Fruit fly (Drosophila melanogaster) whole organism, embryonic: ENCODE data around the gene CG5157.

Experiments used
- Asciz ChIP-seq: fragments of 200-800 bp; sonication (Bioruptor generic); optimal IDR thresholded peaks from 2 replicates; lab custom pipeline; 2017; ENCODE audit warnings: missing biosample characterization, mild to moderate bottlenecking, missing genetic modification characterization, missing genetic modification reagents
- CG10147 ChIP-seq: fragments of 200-800 bp; sonication (Bioruptor generic); optimal IDR thresholded peaks from 2 replicates; lab custom pipeline; 2019; ENCODE audit warnings: missing biosample characterization, mild to moderate bottlenecking, missing genetic modification characterization, moderate library complexity
- CG12769 ChIP-seq: fragments of 200-800 bp; sonication (Bioruptor generic); optimal IDR thresholded peaks from 2 replicates; lab custom pipeline; 2019; ENCODE audit warnings: missing biosample characterization, mild to moderate bottlenecking, missing genetic modification characterization, moderate library complexity
- CG13287 ChIP-seq: fragments of 200-800 bp; sonication (Bioruptor generic); IDR thresholded peaks from 2 replicates; pipeline ENCODE4 v1.3.6; 2022; ENCODE audit warnings: missing biosample characterization, missing genetic modification characterization; ENCODE audit not compliant: partially characterized antibody
- CG14667 ChIP-seq: fragments of 200-800 bp; sonication (Bioruptor generic); IDR thresholded peaks from 2 replicates; pipeline ENCODE4 v1.3.6; 2022; ENCODE audit warnings: missing biosample characterization, missing genetic modification characterization
- CG1602 ChIP-seq: fragments of 200-800 bp; sonication (Bioruptor generic); optimal IDR thresholded peaks from 3 replicates; lab custom pipeline; 2016; ENCODE audit warnings: missing biosample characterization, missing genetic modification characterization
- CG1647 ChIP-seq: fragments of 200-800 bp; sonication (Bioruptor generic); optimal IDR thresholded peaks from 3 replicates; lab custom pipeline; 2016; ENCODE audit warnings: missing biosample characterization, missing genetic modification characterization
- CG17328 ChIP-seq: fragments of 200-800 bp; sonication (Bioruptor generic); IDR thresholded peaks from 2 replicates; pipeline ENCODE4 v1.3.6; 2022; ENCODE audit warnings: missing biosample characterization, missing genetic modification characterization
- CG18476 ChIP-seq: fragments of 200-800 bp; sonication (Bioruptor generic); optimal IDR thresholded peaks from 2 replicates; lab custom pipeline; 2016; ENCODE audit warnings: missing biosample characterization, mild to moderate bottlenecking, missing genetic modification characterization
- CG2199 ChIP-seq: fragments of 200-800 bp; sonication (Bioruptor generic); IDR thresholded peaks from 3 replicates; pipeline ENCODE4 v1.3.6; 2022; ENCODE audit warnings: missing biosample characterization, missing genetic modification characterization
- CG32532 ChIP-seq: fragments of 200-800 bp; sonication (Bioruptor generic); IDR thresholded peaks from 2 replicates; pipeline ENCODE4 v1.3.6; 2022; ENCODE audit warnings: missing biosample characterization, missing genetic modification characterization
- CG32772 ChIP-seq: fragments of 200-800 bp; sonication (Bioruptor generic); IDR thresholded peaks from 2 replicates; pipeline ENCODE4 v1.3.6; 2022; ENCODE audit warnings: missing biosample characterization, missing genetic modification characterization
- CG4820 ChIP-seq: fragments of 200-800 bp; sonication (Bioruptor generic); optimal IDR thresholded peaks from 3 replicates; lab custom pipeline; 2016; ENCODE audit warnings: missing biosample characterization, missing genetic modification characterization
- CG5245 ChIP-seq: fragments of 200-800 bp; sonication (Bioruptor generic); optimal IDR thresholded peaks from 3 replicates; lab custom pipeline; 2016; ENCODE audit warnings: missing biosample characterization, missing genetic modification characterization
- CG6654 ChIP-seq: fragments of 200-800 bp; sonication (Bioruptor generic); optimal IDR thresholded peaks from 2 replicates; lab custom pipeline; 2017; ENCODE audit warnings: missing biosample characterization, mild to moderate bottlenecking, missing genetic modification characterization
- CG6791 ChIP-seq: fragments of 200-800 bp; sonication (Bioruptor generic); IDR thresholded peaks from 3 replicates; pipeline ENCODE4 v1.3.6; 2022; ENCODE audit warnings: missing biosample characterization, missing genetic modification characterization; ENCODE audit not compliant: partially characterized antibody
- CG6854 ChIP-seq: fragments of 200-800 bp; sonication (Bioruptor generic); optimal IDR thresholded peaks from 3 replicates; lab custom pipeline; 2017; ENCODE audit warnings: missing biosample characterization, mild to moderate bottlenecking, missing genetic modification characterization
- CG7839 ChIP-seq: fragments of 200-800 bp; sonication (Bioruptor generic); optimal IDR thresholded peaks from 3 replicates; lab custom pipeline; 2018; ENCODE audit warnings: missing biosample characterization, mild to moderate bottlenecking, missing genetic modification characterization, moderate library complexity
- CG8089 ChIP-seq: fragments of 200-800 bp; sonication (Bioruptor generic); optimal IDR thresholded peaks from 3 replicates; lab custom pipeline; 2016; ENCODE audit warnings: missing biosample characterization, missing genetic modification characterization
- CG9876 ChIP-seq: fragments of 200-800 bp; sonication (Bioruptor generic); optimal IDR thresholded peaks from 2 replicates; lab custom pipeline; 2016; ENCODE audit warnings: missing biosample characterization, missing genetic modification characterization
- D19B ChIP-seq: fragments of 200-800 bp; sonication (Bioruptor generic); optimal IDR thresholded peaks from 2 replicates; lab custom pipeline; 2017; ENCODE audit warnings: missing biosample characterization, mild to moderate bottlenecking, missing genetic modification characterization
- Dfd ChIP-seq, 2 experiments: fragments of >200 bp; optimal IDR thresholded peaks; 2 replicates each; lab custom pipeline; 2017; ENCODE audit warnings: missing biosample characterization in 2 of 2, missing genetic modification characterization in 2 of 2
- Gsc ChIP-seq: fragments of 200-800 bp; sonication (Bioruptor generic); IDR thresholded peaks from 2 replicates; pipeline ENCODE4 v1.3.6; 2022; ENCODE audit warnings: missing biosample characterization, missing genetic modification characterization
- HHEX ChIP-seq: fragments of 200-800 bp; sonication (Bioruptor generic); optimal IDR thresholded peaks from 3 replicates; lab custom pipeline; 2017; ENCODE audit warnings: missing biosample characterization, mild to moderate bottlenecking, missing genetic modification characterization, missing genetic modification reagents
- HmgZ ChIP-seq: fragments of 200-800 bp; sonication (Bioruptor generic); optimal IDR thresholded peaks from 2 replicates; lab custom pipeline; 2018; ENCODE audit warnings: missing biosample characterization, mild to moderate bottlenecking, missing genetic modification characterization
- MTF-1 ChIP-seq: fragments of 200-800 bp; sonication (Bioruptor generic); optimal IDR thresholded peaks from 2 replicates; lab custom pipeline; 2018; ENCODE audit warnings: missing biosample characterization, mild to moderate bottlenecking, missing genetic modification characterization, borderline replicate concordance
- Optix ChIP-seq: fragments of 200-800 bp; sonication (Bioruptor generic); IDR thresholded peaks from 3 replicates; pipeline ENCODE4 v1.3.6; 2022; ENCODE audit warnings: missing biosample characterization, missing genetic modification characterization
- Six4 ChIP-seq: fragments of 200-800 bp; sonication (Bioruptor generic); optimal IDR thresholded peaks from 2 replicates; lab custom pipeline; 2016; ENCODE audit warnings: missing biosample characterization, missing genetic modification characterization
- Stat92E ChIP-seq, 3 experiments: fragments of >200 bp in 2 of 3; fragments of 200-800 bp in 1 of 3; sonication (Bioruptor generic) in 1 of 3; optimal IDR thresholded peaks; 2 replicates each; lab custom pipeline; 2017 to 2019; ENCODE audit warnings: missing biosample characterization in 3 of 3, missing genetic modification characterization in 3 of 3, mild to moderate bottlenecking in 1 of 3, moderate library complexity in 1 of 3
- abd-A ChIP-seq: fragments of 200-800 bp; sonication (Bioruptor generic); optimal IDR thresholded peaks from 3 replicates; lab custom pipeline; 2019; ENCODE audit warnings: missing biosample characterization, mild to moderate bottlenecking, missing genetic modification characterization, moderate library complexity
- br ChIP-seq: fragments of >200 bp; optimal IDR thresholded peaks from 2 replicates; lab custom pipeline; 2017
- cas ChIP-seq: fragments of 200-800 bp; sonication (Bioruptor generic); IDR thresholded peaks from 2 replicates; pipeline ENCODE4 v1.3.6; 2022; ENCODE audit warnings: missing biosample characterization, missing genetic modification characterization
- cato ChIP-seq: fragments of 200-800 bp; sonication (Bioruptor generic); optimal IDR thresholded peaks from 2 replicates; lab custom pipeline; 2016; ENCODE audit warnings: missing biosample characterization, missing genetic modification characterization, borderline replicate concordance
- dm ChIP-seq: fragments of 200-800 bp; sonication (Bioruptor generic); optimal IDR thresholded peaks from 3 replicates; lab custom pipeline; 2016; ENCODE audit warnings: missing biosample characterization, missing genetic modification characterization
- ems ChIP-seq: fragments of 200-800 bp; sonication (Bioruptor generic); optimal IDR thresholded peaks from 3 replicates; lab custom pipeline; 2016; ENCODE audit warnings: missing biosample characterization, missing genetic modification characterization
- fd102C ChIP-seq: fragments of 200-800 bp; sonication (Bioruptor generic); optimal IDR thresholded peaks from 2 replicates; lab custom pipeline; 2018; ENCODE audit warnings: missing biosample characterization, mild to moderate bottlenecking, missing genetic modification characterization, moderate library complexity
- gcm ChIP-seq: fragments of 200-800 bp; sonication (Bioruptor generic); optimal IDR thresholded peaks from 2 replicates; lab custom pipeline; 2019; ENCODE audit warnings: missing biosample characterization, mild to moderate bottlenecking, missing genetic modification characterization, moderate library complexity
- gsb-n ChIP-seq: fragments of 200-800 bp; sonication (Bioruptor generic); optimal IDR thresholded peaks from 3 replicates; lab custom pipeline; 2018; ENCODE audit warnings: missing biosample characterization, mild to moderate bottlenecking, missing genetic modification characterization
- hbn ChIP-seq: fragments of 200-800 bp; sonication (Bioruptor generic); IDR thresholded peaks from 2 replicates; pipeline ENCODE4 v1.3.6; 2022; ENCODE audit warnings: missing biosample characterization, missing genetic modification characterization; ENCODE audit not compliant: partially characterized antibody
- her ChIP-seq: fragments of 200-800 bp; sonication (Bioruptor generic); optimal IDR thresholded peaks from 2 replicates; lab custom pipeline; 2016; ENCODE audit warnings: missing biosample characterization, missing genetic modification characterization
- jigr1 ChIP-seq: fragments of 200-800 bp; sonication (Bioruptor generic); IDR thresholded peaks from 3 replicates; pipeline ENCODE4 v1.3.6; 2022; ENCODE audit warnings: missing biosample characterization, missing genetic modification characterization
- jumu ChIP-seq: fragments of 200-800 bp; sonication (Bioruptor generic); optimal IDR thresholded peaks from 3 replicates; lab custom pipeline; 2016; ENCODE audit warnings: missing biosample characterization, missing genetic modification characterization
- peb ChIP-seq: fragments of 200-800 bp; sonication (Bioruptor generic); IDR thresholded peaks from 2 replicates; pipeline ENCODE4 v1.3.6; 2022; ENCODE audit warnings: missing biosample characterization, missing genetic modification characterization
- toy ChIP-seq: fragments of 200-800 bp; sonication (Bioruptor generic); IDR thresholded peaks from 2 replicates; pipeline ENCODE4 v1.3.6; 2022; ENCODE audit warnings: missing biosample characterization, missing genetic modification characterization
- unc-4 ChIP-seq: fragments of 200-800 bp; sonication (Bioruptor generic); IDR thresholded peaks from 2 replicates; pipeline ENCODE4 v1.3.6; 2022; ENCODE audit warnings: missing biosample characterization, missing genetic modification characterization; ENCODE audit not compliant: partially characterized antibody
- vvl ChIP-seq: fragments of 200-800 bp; sonication (Bioruptor generic); IDR thresholded peaks from 2 replicates; pipeline ENCODE4 v1.3.6; 2022; ENCODE audit warnings: missing biosample characterization, missing genetic modification characterization
- zfh1 ChIP-seq: fragments of 200-800 bp; sonication (Bioruptor generic); IDR thresholded peaks from 3 replicates; pipeline ENCODE4 v1.3.6; 2022; ENCODE audit warnings: missing biosample characterization, missing genetic modification characterization
- zfh2 ChIP-seq: fragments of 200-800 bp; sonication (Bioruptor generic); optimal IDR thresholded peaks from 2 replicates; lab custom pipeline; 2016; ENCODE audit warnings: missing biosample characterization, missing genetic modification characterization

Gene CG5157

DNA sequence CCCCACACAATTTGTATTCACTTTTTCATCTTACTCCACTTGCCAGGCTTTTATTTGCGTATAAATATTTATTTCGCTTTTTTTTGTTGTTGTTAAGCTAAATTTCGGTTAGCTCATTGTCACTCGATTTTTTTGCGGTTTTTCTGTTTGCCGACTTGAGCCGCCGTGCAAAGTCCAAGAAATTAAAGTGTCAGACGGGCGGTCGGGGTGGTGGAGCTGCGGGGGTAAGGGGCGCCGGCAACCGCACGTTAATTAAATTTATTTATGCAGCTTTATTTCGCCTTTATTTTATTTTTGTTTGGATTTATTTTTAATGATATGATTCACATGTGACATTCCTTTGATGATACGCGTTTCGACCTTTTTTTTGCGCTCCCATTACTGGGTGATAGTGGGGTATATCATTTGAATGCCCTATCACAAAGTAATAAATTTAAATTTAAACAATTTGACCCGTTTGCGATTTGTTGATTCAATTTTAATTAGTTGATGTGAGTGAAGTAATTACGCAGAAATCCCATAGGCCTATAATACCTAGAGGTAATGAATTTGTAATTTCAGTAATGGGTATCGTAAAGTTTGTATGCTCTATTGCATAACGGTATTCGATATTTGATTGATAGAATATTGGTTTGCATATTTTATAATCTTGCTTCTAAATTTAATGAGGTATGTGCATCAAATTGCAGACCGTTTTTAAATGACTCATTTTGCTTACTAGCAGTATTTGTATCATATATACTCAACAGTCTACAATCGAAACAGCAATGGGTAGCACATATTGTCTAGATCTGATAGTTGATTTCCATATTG, 27.9 kb upstream of the CG5157 start (continued):
- TF ChIP-seq HHEX (GFP tag; lab: Kevin White, UChicago), result peak; percentile 8
- no peak for TF ChIP-seq CG17328 (GFP tag; lab: Robert Waterston, UW)
- TF ChIP-seq Asciz (GFP tag; lab: Kevin White, UChicago), result peak; percentile 2
- no peak for TF ChIP-seq hbn (GFP tag; lab: Robert Waterston, UW)
- peak in 1 of 3 experiments; percentile 75 for TF ChIP-seq Stat92E (GFP tag; optimal IDR thresholded peaks at IDR 0.05; lab: Kevin White, UChicago)
- peak; percentile 11 for TF ChIP-seq HmgZ
- TF ChIP-seq CG1647 (GFP tag; lab: Kevin White, UChicago), result no peak
- peak; percentile 77 for TF ChIP-seq CG32532 (GFP tag; lab: Robert Waterston, UW)
- TF ChIP-seq Gsc (GFP tag; lab: Robert Waterston, UW), result no peak
- TF ChIP-seq gsb-n (tag; lab: Kevin White, UChicago), result no peak
- TF ChIP-seq MTF-1, result no peak
- peak; percentile 17 for TF ChIP-seq her (GFP tag; lab: Kevin White, UChicago)
- no peak for TF ChIP-seq fd102C (GFP tag; lab: Kevin White, UChicago)
- no peak for TF ChIP-seq CG6654 (GFP tag; lab: Kevin White, UChicago)
- TF ChIP-seq dm, result no peak
- no peak for TF ChIP-seq cas
- TF ChIP-seq CG9876, result no peak

DNA sequence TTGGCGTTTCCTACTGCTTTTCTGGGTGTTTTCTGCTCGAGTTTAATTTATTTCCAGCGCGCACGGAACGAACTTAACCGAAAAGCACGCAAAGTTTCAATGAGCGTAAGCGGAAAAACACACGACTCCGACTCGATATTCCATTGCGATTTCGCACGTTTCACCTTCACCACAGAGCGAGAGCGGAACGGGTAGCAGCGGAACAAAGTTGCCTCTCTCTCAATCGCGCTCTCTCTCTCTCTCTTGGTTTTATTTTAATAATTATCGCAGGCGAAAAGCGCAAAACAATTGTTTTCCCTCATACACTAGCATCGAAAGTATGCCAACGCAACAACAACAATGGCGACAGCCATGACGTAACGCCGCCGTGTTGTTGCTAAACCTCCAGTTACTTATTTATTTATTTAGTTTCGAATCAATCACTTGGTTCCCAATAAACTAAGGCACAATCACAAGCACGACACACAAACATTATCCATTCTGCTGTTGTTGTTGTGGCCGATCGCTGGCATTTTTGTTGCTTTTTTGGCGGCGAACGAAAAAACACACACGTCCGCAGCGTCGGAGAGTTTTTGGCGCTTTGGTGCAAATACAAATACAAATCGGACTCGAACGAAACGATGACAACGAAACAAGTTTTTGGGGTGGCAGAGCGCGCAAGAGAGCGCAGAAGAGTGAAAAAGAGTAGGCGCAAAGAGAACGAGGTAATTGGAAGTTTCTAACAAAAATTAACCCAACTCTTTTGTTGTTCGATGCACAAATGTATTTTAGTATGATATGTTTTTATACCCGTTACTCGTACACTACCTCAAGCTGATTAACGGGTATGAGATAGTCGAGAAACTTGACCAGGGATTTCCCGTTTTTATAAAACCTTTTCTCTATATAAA, 26.7 kb upstream of the CG5157 start, which contains the start of gene CG5151:
Gene CG5151, minus strand, starts transcription at position 552 of the 890 bp plus-strand sequence.
- no peak for TF ChIP-seq Six4 (GFP tag; lab: Kevin White, UChicago)
- TF ChIP-seq CG1602 (GFP tag; lab: Kevin White, UChicago), result no peak
- no peak for TF ChIP-seq peb (GFP tag; lab: Robert Waterston, UW)
- TF ChIP-seq zfh2 (GFP tag; lab: Kevin White, UChicago), result no peak
- no peak for TF ChIP-seq toy (GFP tag; lab: Robert Waterston, UW)
- peak; percentile 87 for TF ChIP-seq CG6791 (GFP tag; lab: Robert Waterston, UW)
- TF ChIP-seq unc-4 (GFP tag; lab: Robert Waterston, UW), result peak; percentile 23
- peak; percentile 41 for TF ChIP-seq vvl (GFP tag; lab: Robert Waterston, UW)
- no peak for TF ChIP-seq CG5245 (GFP tag; lab: Kevin White, UChicago)
- TF ChIP-seq jigr1, result no peak
- TF ChIP-seq gcm (GFP tag; lab: Kevin White, UChicago), result peak; percentile 0
- TF ChIP-seq zfh1 (GFP tag; lab: Robert Waterston, UW), result no peak
- TF ChIP-seq CG8089 (GFP tag; lab: Kevin White, UChicago), result no peak
- TF ChIP-seq CG13287 (GFP tag; lab: Robert Waterston, UW), result peak; percentile 46
- TF ChIP-seq CG18476 (GFP tag; lab: Kevin White, UChicago), result no peak
- no peak for TF ChIP-seq CG2199 (GFP tag; lab: Robert Waterston, UW)
- TF ChIP-seq CG12769, result peak; percentile 19
- no peak for TF ChIP-seq CG32772 (GFP tag; lab: Robert Waterston, UW)
- no peak for TF ChIP-seq br (lab: Kevin White, UChicago)
- TF ChIP-seq CG4820 (GFP tag; lab: Kevin White, UChicago), result no peak
- no peak for TF ChIP-seq CG10147
- no peak for TF ChIP-seq cato (GFP tag; lab: Kevin White, UChicago)
- TF ChIP-seq Optix, result no peak
- TF ChIP-seq CG6854 (GFP tag; lab: Kevin White, UChicago), result no peak
- peak; percentile 30 for TF ChIP-seq CG7839
- TF ChIP-seq jumu, result no peak
- peak; percentile 90 for TF ChIP-seq abd-A (tag; lab: Kevin White, UChicago)
- peak; percentile 63 for TF ChIP-seq D19B
- TF ChIP-seq CG14667, result no peak
- TF ChIP-seq ems, result no peak
- TF ChIP-seq Dfd (GFP tag; optimal IDR thresholded peaks at IDR 0.05; lab: Kevin White, UChicago), result no peak
